Fruit fly (Drosophila melanogaster) whole organism, embryonic: ENCODE results near the gene Spn28B.
A peak's percentile ranks its signal among the peaks of the same experiment; 100 is the strongest.

Experiments
- Atf3 ChIP-seq: fragments of 200-800 bp; sonication (Bioruptor generic); optimal IDR thresholded peaks from 3 replicates; lab custom pipeline; 2016; ENCODE audit warnings: missing biosample characterization, missing genetic modification characterization
- CG10462 ChIP-seq: fragments of 200-800 bp; sonication (Bioruptor generic); optimal IDR thresholded peaks from 2 replicates; lab custom pipeline; 2016; ENCODE audit warnings: missing biosample characterization, missing genetic modification characterization
- CG11093 ChIP-seq: fragments of 200-800 bp; sonication (Bioruptor generic); IDR thresholded peaks from 3 replicates; pipeline ENCODE4 v1.3.6; 2022; ENCODE audit warnings: missing biosample characterization, missing genetic modification characterization
- CG11247 ChIP-seq: fragments of 200-800 bp; sonication (Bioruptor generic); IDR thresholded peaks from 2 replicates; pipeline ENCODE4 v1.3.6; 2022; ENCODE audit warnings: missing biosample characterization, missing genetic modification characterization
- CG1233 ChIP-seq: fragments of 200-800 bp; sonication (Bioruptor generic); optimal IDR thresholded peaks from 4 replicates; lab custom pipeline; 2018; ENCODE audit warnings: missing biosample characterization, mild to moderate bottlenecking, missing genetic modification characterization
- CG13123 ChIP-seq: fragments of 200-800 bp; sonication (Bioruptor generic); optimal IDR thresholded peaks from 2 replicates; lab custom pipeline; 2016; ENCODE audit warnings: missing biosample characterization, missing genetic modification characterization
- CG16813 ChIP-seq: fragments of 200-800 bp; sonication (Bioruptor generic); IDR thresholded peaks from 3 replicates; pipeline ENCODE4 v1.3.6; 2022; ENCODE audit warnings: missing biosample characterization, missing genetic modification characterization; ENCODE audit not compliant: partially characterized antibody
- CG2199 ChIP-seq: fragments of 200-800 bp; sonication (Bioruptor generic); IDR thresholded peaks from 3 replicates; pipeline ENCODE4 v1.3.6; 2022; ENCODE audit warnings: missing biosample characterization, missing genetic modification characterization
- CG32767 ChIP-seq: fragments of 200-800 bp; sonication (Bioruptor generic); IDR thresholded peaks from 2 replicates; pipeline ENCODE4 v1.3.6; 2022; ENCODE audit warnings: missing biosample characterization, missing genetic modification characterization
- CG3281 ChIP-seq: fragments of 200-800 bp; sonication (Bioruptor generic); optimal IDR thresholded peaks from 3 replicates; lab custom pipeline; 2017; ENCODE audit warnings: missing biosample characterization, mild to moderate bottlenecking, missing genetic modification characterization
- CG3995 ChIP-seq: fragments of 200-800 bp; sonication (Bioruptor generic); optimal IDR thresholded peaks from 3 replicates; lab custom pipeline; 2016; ENCODE audit warnings: missing biosample characterization, missing genetic modification characterization
- CG7786 ChIP-seq: fragments of 200-800 bp; sonication (Bioruptor generic); optimal IDR thresholded peaks from 2 replicates; lab custom pipeline; 2016; ENCODE audit warnings: missing biosample characterization, missing genetic modification characterization
- CG9215 ChIP-seq: fragments of 200-800 bp; sonication (Bioruptor generic); IDR thresholded peaks from 2 replicates; pipeline ENCODE4 v1.3.6; 2022; ENCODE audit warnings: missing biosample characterization, missing genetic modification characterization
- CG9437 ChIP-seq: fragments of 200-800 bp; sonication (Bioruptor generic); optimal IDR thresholded peaks from 2 replicates; lab custom pipeline; 2018; ENCODE audit warnings: missing biosample characterization, mild to moderate bottlenecking, missing genetic modification characterization
- CG9609 ChIP-seq: fragments of 200-800 bp; sonication (Bioruptor generic); optimal IDR thresholded peaks from 3 replicates; lab custom pipeline; 2016; ENCODE audit warnings: missing biosample characterization, missing genetic modification characterization
- CG9727 ChIP-seq: fragments of 200-800 bp; sonication (Bioruptor generic); optimal IDR thresholded peaks from 3 replicates; lab custom pipeline; 2017; ENCODE audit warnings: missing biosample characterization, mild to moderate bottlenecking, missing genetic modification characterization
- CG9876 ChIP-seq: fragments of 200-800 bp; sonication (Bioruptor generic); optimal IDR thresholded peaks from 2 replicates; lab custom pipeline; 2016; ENCODE audit warnings: missing biosample characterization, missing genetic modification characterization
- E2f2 ChIP-seq: fragments of 200-800 bp; sonication (Bioruptor generic); IDR thresholded peaks from 2 replicates; pipeline ENCODE4 v1.3.6; 2022; ENCODE audit warnings: missing biosample characterization, missing genetic modification characterization
- Gug ChIP-seq: fragments of 200-800 bp; sonication (Bioruptor generic); IDR thresholded peaks from 4 replicates; pipeline ENCODE4 v1.3.6; 2022; ENCODE audit warnings: missing biosample characterization, missing genetic modification characterization
- HLHmδ ChIP-seq: fragments of 200-800 bp; sonication (Bioruptor generic); optimal IDR thresholded peaks from 2 replicates; lab custom pipeline; 2018; ENCODE audit warnings: missing biosample characterization, mild to moderate bottlenecking, missing genetic modification characterization, moderate library complexity
- HmgD ChIP-seq: fragments of 200-800 bp; sonication (Bioruptor generic); optimal IDR thresholded peaks from 3 replicates; lab custom pipeline; 2016; ENCODE audit warnings: missing biosample characterization, missing genetic modification characterization
- Meics ChIP-seq: fragments of 200-800 bp; sonication (Bioruptor generic); optimal IDR thresholded peaks from 2 replicates; lab custom pipeline; 2017; ENCODE audit warnings: missing biosample characterization, mild to moderate bottlenecking, missing genetic modification characterization
- Mes4 ChIP-seq: fragments of 200-800 bp; sonication (Bioruptor generic); optimal IDR thresholded peaks from 2 replicates; lab custom pipeline; 2016; ENCODE audit warnings: missing biosample characterization, missing genetic modification characterization
- Oli ChIP-seq: fragments of 200-800 bp; sonication (Bioruptor generic); optimal IDR thresholded peaks from 2 replicates; lab custom pipeline; 2018; ENCODE audit warnings: missing biosample characterization, mild to moderate bottlenecking, missing genetic modification characterization, moderate library complexity
- Pdp1 ChIP-seq, 2 experiments: fragments of 200-800 bp; sonication (Bioruptor generic); optimal IDR thresholded peaks; 3 replicates each; lab custom pipeline; 2016; ENCODE audit warnings: missing biosample characterization in 2 of 2, missing genetic modification characterization in 2 of 2, mild to moderate bottlenecking in 1 of 2, moderate library complexity in 1 of 2
- YL-1 ChIP-seq: fragments of 200-800 bp; sonication (Bioruptor generic); optimal IDR thresholded peaks from 3 replicates; lab custom pipeline; 2017; ENCODE audit warnings: missing biosample characterization, mild to moderate bottlenecking, missing genetic modification characterization
- ab ChIP-seq: fragments of 200-800 bp; sonication (Bioruptor generic); optimal IDR thresholded peaks from 2 replicates; lab custom pipeline; 2016; ENCODE audit warnings: missing biosample characterization, missing genetic modification characterization
- bbx ChIP-seq: fragments of 200-800 bp; sonication (Bioruptor generic); IDR thresholded peaks from 2 replicates; pipeline ENCODE4 v1.3.6; 2022; ENCODE audit warnings: missing biosample characterization, missing genetic modification characterization; ENCODE audit not compliant: partially characterized antibody
- cad ChIP-seq: fragments of >200 bp; optimal IDR thresholded peaks from 2 replicates; lab custom pipeline; 2017; ENCODE audit warnings: missing biosample characterization, missing genetic modification characterization
- cato ChIP-seq: fragments of 200-800 bp; sonication (Bioruptor generic); optimal IDR thresholded peaks from 2 replicates; lab custom pipeline; 2016; ENCODE audit warnings: missing biosample characterization, missing genetic modification characterization, borderline replicate concordance
- cg ChIP-seq: fragments of 200-800 bp; sonication (Bioruptor generic); optimal IDR thresholded peaks from 3 replicates; lab custom pipeline; 2019; ENCODE audit warnings: missing biosample characterization, mild to moderate bottlenecking, missing genetic modification characterization, moderate library complexity
- da ChIP-seq: fragments of 200-800 bp; sonication (Bioruptor generic); optimal IDR thresholded peaks from 2 replicates; lab custom pipeline; 2016; ENCODE audit warnings: missing biosample characterization, missing genetic modification characterization
- dm ChIP-seq: fragments of 200-800 bp; sonication (Bioruptor generic); optimal IDR thresholded peaks from 3 replicates; lab custom pipeline; 2016; ENCODE audit warnings: missing biosample characterization, missing genetic modification characterization
- dmrt11E ChIP-seq: fragments of 200-800 bp; sonication (Bioruptor generic); optimal IDR thresholded peaks from 3 replicates; lab custom pipeline; 2018; ENCODE audit warnings: missing biosample characterization, mild to moderate bottlenecking, missing genetic modification characterization, moderate library complexity
- dysf ChIP-seq: fragments of 200-800 bp; sonication (Bioruptor generic); IDR thresholded peaks from 3 replicates; pipeline ENCODE4 v1.3.6; 2022; ENCODE audit warnings: missing biosample characterization, missing genetic modification characterization
- eve ChIP-seq, 2 experiments: fragments of >200 bp; optimal IDR thresholded peaks; 2 replicates each; lab custom pipeline; 2017; ENCODE audit warnings: missing biosample characterization in 2 of 2, missing genetic modification characterization in 2 of 2
- gcm ChIP-seq: fragments of 200-800 bp; sonication (Bioruptor generic); optimal IDR thresholded peaks from 2 replicates; lab custom pipeline; 2019; ENCODE audit warnings: missing biosample characterization, mild to moderate bottlenecking, missing genetic modification characterization, moderate library complexity
- gsb-n ChIP-seq: fragments of 200-800 bp; sonication (Bioruptor generic); optimal IDR thresholded peaks from 3 replicates; lab custom pipeline; 2018; ENCODE audit warnings: missing biosample characterization, mild to moderate bottlenecking, missing genetic modification characterization
- h ChIP-seq: fragments of >200 bp; optimal IDR thresholded peaks from 2 replicates; lab custom pipeline; 2017
- hkb ChIP-seq, 2 experiments: fragments of 200-800 bp in 1 of 2; fragments of >200 bp in 1 of 2; sonication (Bioruptor generic) in 1 of 2; IDR thresholded peaks in 1 of 2; optimal IDR thresholded peaks in 1 of 2; 2 replicates each; pipeline versions ENCODE4 v1.3.6 to Lab custom; 2017 to 2022; ENCODE audit warnings: missing biosample characterization in 1 of 2, missing genetic modification characterization in 1 of 2
- hth ChIP-seq: fragments of >200 bp; optimal IDR thresholded peaks from 2 replicates; lab custom pipeline; 2017; ENCODE audit warnings: inconsistent platforms
- jing ChIP-seq: fragments of 200-800 bp; sonication (Bioruptor generic); optimal IDR thresholded peaks from 2 replicates; lab custom pipeline; 2018; ENCODE audit warnings: missing biosample characterization, mild to moderate bottlenecking, missing genetic modification characterization
- klu ChIP-seq: fragments of 200-800 bp; sonication (Bioruptor generic); IDR thresholded peaks from 2 replicates; pipeline ENCODE4 v1.3.6; 2022; ENCODE audit warnings: missing biosample characterization, missing genetic modification characterization
- knrl ChIP-seq: fragments of 200-800 bp; sonication (Bioruptor generic); IDR thresholded peaks from 3 replicates; pipeline ENCODE4 v1.3.6; 2022; ENCODE audit warnings: missing biosample characterization, missing genetic modification characterization; ENCODE audit not compliant: partially characterized antibody
- ranshi ChIP-seq: fragments of 200-800 bp; sonication (Bioruptor generic); IDR thresholded peaks from 2 replicates; pipeline ENCODE4 v1.3.6; 2022; ENCODE audit warnings: missing biosample characterization, missing genetic modification characterization
- repo ChIP-seq: fragments of 200-800 bp; sonication (Bioruptor generic); optimal IDR thresholded peaks from 2 replicates; lab custom pipeline; 2016; ENCODE audit warnings: missing biosample characterization, missing genetic modification characterization
- ro ChIP-seq: fragments of 200-800 bp; sonication (Bioruptor generic); IDR thresholded peaks from 2 replicates; pipeline ENCODE4 v1.3.6; 2022; ENCODE audit warnings: missing biosample characterization, missing genetic modification characterization
- run ChIP-seq: fragments of 200-800 bp; sonication (Bioruptor generic); optimal IDR thresholded peaks from 3 replicates; lab custom pipeline; 2018; ENCODE audit warnings: missing biosample characterization, mild to moderate bottlenecking, missing genetic modification characterization
- sqz ChIP-seq: fragments of 200-800 bp; sonication (Bioruptor generic); optimal IDR thresholded peaks from 3 replicates; lab custom pipeline; 2018; ENCODE audit warnings: missing biosample characterization, mild to moderate bottlenecking, missing genetic modification characterization
- stc ChIP-seq: fragments of 200-800 bp; sonication (Bioruptor generic); IDR thresholded peaks from 2 replicates; pipeline ENCODE4 v1.3.6; 2022; ENCODE audit warnings: missing biosample characterization, missing genetic modification characterization
- tap ChIP-seq: fragments of 200-800 bp; optimal IDR thresholded peaks from 3 replicates; lab custom pipeline; 2019; ENCODE audit warnings: missing biosample characterization, mild to moderate bottlenecking, missing genetic modification characterization, moderate library complexity
- zen2 ChIP-seq: fragments of 200-800 bp; sonication (Bioruptor generic); IDR thresholded peaks from 3 replicates; pipeline ENCODE4 v1.3.6; 2022; ENCODE audit warnings: missing biosample characterization, missing genetic modification characterization; ENCODE audit not compliant: partially characterized antibody

Spn28B gene

dm6 chr2L:7596862-7597261, 15.1 kb downstream of the Spn28B start (continued):
- peak; percentile 54 for TF ChIP-seq CG7786 (GFP tag; lab: Kevin White, UChicago)
- TF ChIP-seq tap (tag; lab: Kevin White, UChicago), result peak; percentile 79
- TF ChIP-seq run (tag; lab: Kevin White, UChicago), result peak; percentile 6
- TF ChIP-seq dmrt11E (tag; lab: Kevin White, UChicago), result peak; percentile 96
- no peak for TF ChIP-seq h (lab: Kevin White, UChicago)
- TF ChIP-seq CG11093, result peak; percentile 77
- no peak for TF ChIP-seq hth (lab: Kevin White, UChicago)
- TF ChIP-seq Oli (tag; lab: Kevin White, UChicago), result peak; percentile 88
- TF ChIP-seq CG2199 (GFP tag; lab: Robert Waterston, UW), result peak; percentile 91
- no peak for TF ChIP-seq bbx (GFP tag; lab: Robert Waterston, UW)
- peak; percentile 81 for TF ChIP-seq gcm
- TF ChIP-seq Atf3 (GFP tag; lab: Kevin White, UChicago), result peak; percentile 90
- peak; percentile 71 for TF ChIP-seq stc (GFP tag; lab: Robert Waterston, UW)
- TF ChIP-seq CG11247, result 0 out of 2 replicates have a peak, but pooled peaks have one; percentile 17
- no peak for TF ChIP-seq cad (GFP tag; lab: Kevin White, UChicago)
- TF ChIP-seq CG1233 (GFP tag; lab: Kevin White, UChicago), result peak; percentile 82
- peak; percentile 47 for TF ChIP-seq CG9609 (GFP tag; lab: Kevin White, UChicago)
- no peak for TF ChIP-seq CG3281 (GFP tag; lab: Kevin White, UChicago)
- TF ChIP-seq Meics (GFP tag; lab: Kevin White, UChicago), result peak; percentile 9
- no peak for TF ChIP-seq hkb (optimal IDR thresholded peaks at IDR 0.05; lab: Kevin White, UChicago)
- TF ChIP-seq hkb (GFP tag; IDR thresholded peaks at IDR 0.05; lab: Robert Waterston, UW), result peak; percentile 87
- TF ChIP-seq gsb-n (tag; lab: Kevin White, UChicago), result peak; percentile 92
- TF ChIP-seq HLHmδ (GFP tag; lab: Kevin White, UChicago), result no peak
- TF ChIP-seq dm (GFP tag; lab: Kevin White, UChicago), result peak; percentile 50
- TF ChIP-seq repo (GFP tag; lab: Kevin White, UChicago), result peak; percentile 41
- peak; percentile 57 to 78 for TF ChIP-seq Pdp1 (GFP tag; optimal IDR thresholded peaks at IDR 0.05; lab: Kevin White, UChicago)
- no peak for TF ChIP-seq knrl
- TF ChIP-seq CG32767 (GFP tag; lab: Robert Waterston, UW), result peak; percentile 68
- peak; percentile 72 for TF ChIP-seq CG13123 (GFP tag; lab: Kevin White, UChicago)
- TF ChIP-seq ab (GFP tag; lab: Kevin White, UChicago), result peak; percentile 58
- TF ChIP-seq YL-1 (GFP tag; lab: Kevin White, UChicago), result no peak
- TF ChIP-seq CG9727 (GFP tag; lab: Kevin White, UChicago), result peak; percentile 93
- TF ChIP-seq CG9437 (GFP tag; lab: Kevin White, UChicago), result peak; percentile 54
- peak; percentile 32 to 96 for TF ChIP-seq eve (GFP tag; optimal IDR thresholded peaks at IDR 0.05; lab: Kevin White, UChicago)
- TF ChIP-seq Gug, result peak; percentile 54; the same call in 1 of the 4 replicates
- TF ChIP-seq sqz, result peak; percentile 90
- no peak for TF ChIP-seq CG16813 (GFP tag; lab: Robert Waterston, UW)
- TF ChIP-seq CG10462 (GFP tag; lab: Kevin White, UChicago), result peak; percentile 83
- TF ChIP-seq HmgD (GFP tag; lab: Kevin White, UChicago), result no peak
- TF ChIP-seq zen2, result no peak
- peak; percentile 34 for TF ChIP-seq CG9876 (GFP tag; lab: Kevin White, UChicago)
- TF ChIP-seq CG9215 (GFP tag; lab: Robert Waterston, UW), result peak; percentile 31
- peak; percentile 81 for TF ChIP-seq jing (GFP tag; lab: Kevin White, UChicago)
- TF ChIP-seq Mes4 (GFP tag; lab: Kevin White, UChicago), result peak; percentile 87
- TF ChIP-seq cato (GFP tag; lab: Kevin White, UChicago), result peak; percentile 49
- TF ChIP-seq ranshi (GFP tag; lab: Robert Waterston, UW), result peak; percentile 81
- peak; percentile 63 for TF ChIP-seq E2f2 (GFP tag; lab: Robert Waterston, UW)
- TF ChIP-seq klu (GFP tag; lab: Robert Waterston, UW), result no peak
- no peak for TF ChIP-seq cg
- TF ChIP-seq ro (GFP tag; lab: Robert Waterston, UW), result peak; percentile 24; the same call in 1 of the 2 replicates
- peak; percentile 76 for TF ChIP-seq dysf (GFP tag; lab: Robert Waterston, UW)
- no peak for TF ChIP-seq da (GFP tag; lab: Kevin White, UChicago)
- TF ChIP-seq CG3995, result no peak
